Worm (Caenorhabditis elegans): ENCODE data around the gene Y77E11A.8.

DNA sequence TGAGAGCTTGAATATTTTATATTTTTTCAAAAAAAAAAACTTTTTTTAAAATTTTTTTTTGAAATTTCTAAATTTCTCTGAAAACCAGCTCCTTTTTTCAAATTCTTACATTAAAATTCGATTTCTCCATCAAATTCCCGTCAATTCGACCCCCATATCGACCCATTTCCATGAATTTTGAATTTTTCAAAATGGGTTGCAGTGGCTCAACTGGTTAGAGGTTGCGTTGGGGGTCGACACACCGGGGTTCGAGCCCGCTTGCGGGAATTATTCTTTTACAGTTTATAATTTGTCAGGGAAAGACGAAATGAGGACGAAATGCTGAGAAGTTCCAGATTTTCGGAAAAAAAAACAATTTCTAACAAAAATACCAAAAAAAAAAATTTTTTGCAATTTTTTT is 30.8 kb downstream of the Y77E11A.8 start:
- TF ChIP-seq unc-62 (GFP tag; optimal IDR thresholded peaks at IDR 0.05 in 1 of 2) (no peak), unc-62 (tag; optimal IDR thresholded peaks at IDR 0.05) (no peak), hif-1 (tag; optimal IDR thresholded peaks at IDR 0.05) (no peak), nhr-111 (GFP tag; optimal IDR thresholded peaks at IDR 0.05) (no peak), nhr-42 (GFP tag; IDR thresholded peaks at IDR 0.05) (no peak), aly-2 (tag; optimal IDR thresholded peaks at IDR 0.05) (no peak), F26F4.8 (GFP tag; conservative IDR thresholded peaks at IDR 0.05) (no peak)

All from whole organism, L4 larva.